Fruit fly (Drosophila melanogaster): ENCODE results near the gene CG12104.

The CG12104 gene

dm6 chr3L:1592822-1593452, 9.5 kb downstream of the CG12104 start (continued):
- peak; percentile 94 for TF ChIP-seq CG31365 (tag; optimal IDR thresholded peaks at IDR 0.05)
- TF ChIP-seq gsb (GFP tag; IDR thresholded peaks at IDR 0.05): no peak
- no peak for TF ChIP-seq dm (GFP tag; optimal IDR thresholded peaks at IDR 0.05)
- TF ChIP-seq bsh (GFP tag; optimal IDR thresholded peaks at IDR 0.05): peak in 1 of 2 experiments; percentile 14
- TF ChIP-seq Ets65A (GFP tag): peak; percentile 73
- no peak for TF ChIP-seq CG4854 (GFP tag; optimal IDR thresholded peaks at IDR 0.05)
- no peak for TF ChIP-seq chm (GFP tag; IDR thresholded peaks at IDR 0.05)
- no peak for TF ChIP-seq gcm (GFP tag; optimal IDR thresholded peaks at IDR 0.05)
- peak in 1 of 2 experiments; percentile 86 for TF ChIP-seq Trl (optimal IDR thresholded peaks at IDR 0.05)
- no peak for TF ChIP-seq Trl (GFP tag; optimal IDR thresholded peaks at IDR 0.05)
- TF ChIP-seq CG16813 (GFP tag; IDR thresholded peaks at IDR 0.05; ENCODE audit: partially characterized antibody): no peak
- TF ChIP-seq hkb (optimal IDR thresholded peaks at IDR 0.05): no peak
- TF ChIP-seq hkb (GFP tag; IDR thresholded peaks at IDR 0.05): no peak
- TF ChIP-seq shn (GFP tag; optimal IDR thresholded peaks at IDR 0.05): no peak
- no peak for TF ChIP-seq CG16863 (GFP tag; optimal IDR thresholded peaks at IDR 0.05)
- TF ChIP-seq pita (GFP tag; optimal IDR thresholded peaks at IDR 0.05): no peak
- peak; percentile 19 for TF ChIP-seq kni (GFP tag; optimal IDR thresholded peaks at IDR 0.05)
- TF ChIP-seq oc (tag; optimal IDR thresholded peaks at IDR 0.05): no peak
- peak in 1 of 2 experiments; percentile 92 for TF ChIP-seq insv (GFP tag; optimal IDR thresholded peaks at IDR 0.05)
- no peak for TF ChIP-seq CG12299 (tag; optimal IDR thresholded peaks at IDR 0.05)
- no peak for TF ChIP-seq CG18262 (tag; optimal IDR thresholded peaks at IDR 0.05)
- TF ChIP-seq kah (GFP tag; optimal IDR thresholded peaks at IDR 0.05): no peak
- peak; percentile 95 for TF ChIP-seq CG3163 (GFP tag; optimal IDR thresholded peaks at IDR 0.05)
- TF ChIP-seq Blimp-1 (GFP tag; optimal IDR thresholded peaks at IDR 0.05): peak; percentile 95
- TF ChIP-seq zen2 (GFP tag; IDR thresholded peaks at IDR 0.05; ENCODE audit: partially characterized antibody): no peak
- TF ChIP-seq Pdp1 (GFP tag; optimal IDR thresholded peaks at IDR 0.05): no peak
- TF ChIP-seq CG8944 (GFP tag; optimal IDR thresholded peaks at IDR 0.05): no peak
- TF ChIP-seq gfzf (GFP tag; optimal IDR thresholded peaks at IDR 0.05): no peak
- TF ChIP-seq CG5180 (GFP tag; optimal IDR thresholded peaks at IDR 0.05): no peak
- no peak for TF ChIP-seq CG8359 (GFP tag; optimal IDR thresholded peaks at IDR 0.05; ENCODE audit: borderline replicate concordance)
- TF ChIP-seq lbe (GFP tag; optimal IDR thresholded peaks at IDR 0.05): no peak
- peak; percentile 87 for TF ChIP-seq Elba2 (GFP tag; optimal IDR thresholded peaks at IDR 0.05)
- no peak for TF ChIP-seq ftz-f1 (GFP tag; optimal IDR thresholded peaks at IDR 0.05)
- TF ChIP-seq pros (GFP tag; optimal IDR thresholded peaks at IDR 0.05): peak; percentile 96
- no peak for TF ChIP-seq CG32532 (GFP tag; IDR thresholded peaks at IDR 0.05)
- no peak for TF ChIP-seq Sox102F (GFP tag; optimal IDR thresholded peaks at IDR 0.05)
- no peak for TF ChIP-seq CG8290 (GFP tag; optimal IDR thresholded peaks at IDR 0.05)
- TF ChIP-seq CG8290 (tag; optimal IDR thresholded peaks at IDR 0.05): peak in 1 of 2 experiments; percentile 78
- no peak for TF ChIP-seq CG9817 (tag; optimal IDR thresholded peaks at IDR 0.05)
- TF ChIP-seq salm (tag; optimal IDR thresholded peaks at IDR 0.05): no peak
- no peak for TF ChIP-seq lmd (GFP tag; IDR thresholded peaks at IDR 0.05)
- 0 out of 3 replicates have a peak, but pooled peaks have one; percentile 8 for TF ChIP-seq CG7963 (GFP tag; IDR thresholded peaks at IDR 0.05; ENCODE audit: partially characterized antibody)
- no peak for TF ChIP-seq Sin3A (optimal IDR thresholded peaks at IDR 0.05)
- no peak for TF ChIP-seq CG9797 (GFP tag; optimal IDR thresholded peaks at IDR 0.05)
- TF ChIP-seq nom (GFP tag; optimal IDR thresholded peaks at IDR 0.05): peak; percentile 69
- no peak for TF ChIP-seq fu2 (GFP tag; optimal IDR thresholded peaks at IDR 0.05)
- peak; percentile 5 for TF ChIP-seq CG1832 (GFP tag; optimal IDR thresholded peaks at IDR 0.05)
- no peak for TF ChIP-seq Nf-YC (tag; optimal IDR thresholded peaks at IDR 0.05)
- no peak for TF ChIP-seq CG7745 (tag; optimal IDR thresholded peaks at IDR 0.05)
